Worm (Caenorhabditis elegans) whole organism, L2 larva: Measurements from ENCODE around the gene ppm-1.H.

Experiments
- C34F6.9 ChIP-seq: fragments of 150-350 bp; optimal IDR thresholded peaks from 2 replicates; lab custom pipeline; 2014; ENCODE audit warnings: missing biosample characterization, missing genetic modification characterization
- F13H6.1 ChIP-seq: sonication (generic microtip); optimal IDR thresholded peaks from 2 replicates; lab custom pipeline; 2016; ENCODE audit warnings: missing genetic modification characterization, missing compliant biosample characterization
- R02D3.7 ChIP-seq: fragments of 150-350 bp; optimal IDR thresholded peaks from 2 replicates; lab custom pipeline; 2014; ENCODE audit warnings: missing biosample characterization, missing genetic modification characterization
- Y55F3AM.14 ChIP-seq: fragments of 200-800 bp; sonication (Bioruptor generic); optimal IDR thresholded peaks from 2 replicates; lab custom pipeline; 2018; ENCODE audit warnings: mild to moderate bottlenecking, missing genetic modification characterization, missing compliant biosample characterization
- ZK546.5 ChIP-seq: sonication (generic microtip); optimal IDR thresholded peaks from 2 replicates; lab custom pipeline; 2017; ENCODE audit warnings: missing biosample characterization, missing genetic modification characterization
- alr-1 ChIP-seq: fragments of 150-350 bp; optimal IDR thresholded peaks from 2 replicates; lab custom pipeline; 2014; ENCODE audit warnings: missing biosample characterization, missing genetic modification characterization
- aly-2 ChIP-seq: fragments of 150-350 bp; optimal IDR thresholded peaks from 2 replicates; lab custom pipeline; 2014; ENCODE audit warnings: missing biosample characterization, missing genetic modification characterization
- ama-1 ChIP-seq: fragments of 150-350 bp; optimal IDR thresholded peaks from 2 replicates; lab custom pipeline; 2018; ENCODE audit warnings: inconsistent platforms
- blmp-1 ChIP-seq: sonication (generic microtip); optimal IDR thresholded peaks from 2 replicates; lab custom pipeline; 2017; ENCODE audit warnings: missing genetic modification characterization, mild to moderate bottlenecking, missing compliant biosample characterization, antibody characterized with exemption, moderate library complexity; ENCODE audit not compliant: insufficient read depth
- ceh-16 ChIP-seq: fragments of 150-350 bp; optimal IDR thresholded peaks from 2 replicates; lab custom pipeline; 2014; ENCODE audit warnings: missing biosample characterization, missing genetic modification characterization
- ceh-82 ChIP-seq: fragments of 150-350 bp; optimal IDR thresholded peaks from 2 replicates; lab custom pipeline; 2014; ENCODE audit warnings: missing biosample characterization, missing genetic modification characterization
- crh-2 ChIP-seq: sonication (generic microtip); optimal IDR thresholded peaks from 2 replicates; lab custom pipeline; 2017; ENCODE audit warnings: missing biosample characterization, missing genetic modification characterization
- dmd-4 ChIP-seq: sonication (generic microtip); optimal IDR thresholded peaks from 2 replicates; lab custom pipeline; 2017; ENCODE audit warnings: missing biosample characterization, missing genetic modification characterization
- egl-27 ChIP-seq: sonication (generic microtip); optimal IDR thresholded peaks from 3 replicates; lab custom pipeline; 2017; ENCODE audit warnings: missing biosample characterization, missing genetic modification reagents, missing genetic modification characterization
- elt-1 ChIP-seq: fragments of 150-350 bp; optimal IDR thresholded peaks from 2 replicates; lab custom pipeline; 2014; ENCODE audit warnings: missing biosample characterization, missing genetic modification characterization
- elt-3 ChIP-seq: sonication (generic microtip); optimal IDR thresholded peaks from 2 replicates; lab custom pipeline; 2017; ENCODE audit warnings: missing biosample characterization, missing genetic modification characterization
- fos-1 ChIP-seq: fragments of 150-350 bp; optimal IDR thresholded peaks from 2 replicates; lab custom pipeline; 2014; ENCODE audit warnings: missing biosample characterization, missing genetic modification characterization
- gmeb-1 ChIP-seq: fragments of 150-350 bp; optimal IDR thresholded peaks from 2 replicates; lab custom pipeline; 2014; ENCODE audit warnings: missing biosample characterization, missing genetic modification characterization
- lin-11 ChIP-seq: fragments of 150-350 bp; sonication (generic microtip); optimal IDR thresholded peaks from 2 replicates; lab custom pipeline; 2014; ENCODE audit warnings: missing biosample characterization, missing genetic modification characterization, inconsistent platforms, mixed read lengths
- lin-13 ChIP-seq: fragments of 150-350 bp; optimal IDR thresholded peaks from 2 replicates; lab custom pipeline; 2014; ENCODE audit warnings: missing biosample characterization, missing genetic modification reagents, missing genetic modification characterization
- lin-39 ChIP-seq: fragments of 150-350 bp; optimal IDR thresholded peaks from 2 replicates; lab custom pipeline; 2014; ENCODE audit warnings: missing biosample characterization, missing genetic modification reagents, missing genetic modification characterization
- lsy-2 ChIP-seq, 2 experiments: fragments of 150-350 bp in 1 of 2; sonication (generic microtip) in 1 of 2; optimal IDR thresholded peaks; 2 replicates each; lab custom pipeline; 2014 to 2017; ENCODE audit warnings: missing biosample characterization in 2 of 2, missing genetic modification characterization in 2 of 2
- mab-5 ChIP-seq: fragments of 150-350 bp; optimal IDR thresholded peaks from 2 replicates; lab custom pipeline; 2014; ENCODE audit warnings: missing biosample characterization, missing genetic modification characterization
- mbf-1 ChIP-seq: sonication (generic microtip); optimal IDR thresholded peaks from 2 replicates; lab custom pipeline; 2017; ENCODE audit warnings: missing biosample characterization, missing genetic modification characterization
- mdl-1 ChIP-seq, 2 experiments: fragments of 150-350 bp in 1 of 2; sonication (generic microtip) in 1 of 2; optimal IDR thresholded peaks; 2 replicates each; lab custom pipeline; 2017; ENCODE audit warnings: missing biosample characterization in 2 of 2, missing genetic modification characterization in 2 of 2
- nhr-10 ChIP-seq: sonication (generic microtip); optimal IDR thresholded peaks from 2 replicates; lab custom pipeline; 2017; ENCODE audit warnings: missing biosample characterization, missing genetic modification characterization
- nhr-11 ChIP-seq: fragments of 150-350 bp; optimal IDR thresholded peaks from 2 replicates; lab custom pipeline; 2014; ENCODE audit warnings: missing biosample characterization, missing genetic modification characterization
- nhr-12 ChIP-seq: fragments of 150-350 bp; optimal IDR thresholded peaks from 2 replicates; lab custom pipeline; 2014; ENCODE audit warnings: missing biosample characterization, missing genetic modification characterization
- nhr-129 ChIP-seq: fragments of 150-350 bp; optimal IDR thresholded peaks from 2 replicates; lab custom pipeline; 2014; ENCODE audit warnings: missing biosample characterization, missing genetic modification characterization
- nhr-21 ChIP-seq: fragments of 150-350 bp; optimal IDR thresholded peaks from 2 replicates; lab custom pipeline; 2014; ENCODE audit warnings: missing biosample characterization, missing genetic modification characterization
- nhr-23 ChIP-seq: fragments of 150-350 bp; optimal IDR thresholded peaks from 2 replicates; lab custom pipeline; 2014; ENCODE audit warnings: missing biosample characterization, missing genetic modification reagents, missing genetic modification characterization
- nhr-237 ChIP-seq: fragments of 150-350 bp; optimal IDR thresholded peaks from 2 replicates; lab custom pipeline; 2014; ENCODE audit warnings: missing biosample characterization, missing genetic modification characterization
- nhr-25 ChIP-seq: fragments of 150-350 bp; sonication (generic microtip); optimal IDR thresholded peaks from 3 replicates; lab custom pipeline; 2014; ENCODE audit warnings: missing biosample characterization, missing genetic modification characterization
- nhr-6 ChIP-seq: fragments of 150-350 bp; optimal IDR thresholded peaks from 2 replicates; lab custom pipeline; 2014; ENCODE audit warnings: missing biosample characterization, missing genetic modification characterization
- nhr-77 ChIP-seq: fragments of 150-350 bp; optimal IDR thresholded peaks from 2 replicates; lab custom pipeline; 2014; ENCODE audit warnings: missing biosample characterization, missing genetic modification characterization
- peb-1 ChIP-seq: fragments of 150-350 bp; optimal IDR thresholded peaks from 2 replicates; lab custom pipeline; 2014; ENCODE audit warnings: missing biosample characterization, missing genetic modification characterization
- sem-4 ChIP-seq: fragments of 150-350 bp; optimal IDR thresholded peaks from 2 replicates; lab custom pipeline; 2014; ENCODE audit warnings: missing biosample characterization, missing genetic modification reagents, missing genetic modification characterization
- skn-1 ChIP-seq: sonication (generic microtip); optimal IDR thresholded peaks from 2 replicates; lab custom pipeline; 2017; ENCODE audit warnings: missing biosample characterization, missing genetic modification characterization
- sma-3 ChIP-seq: sonication (generic microtip); optimal IDR thresholded peaks from 2 replicates; lab custom pipeline; 2016; ENCODE audit warnings: missing genetic modification reagents, missing genetic modification characterization, missing compliant biosample characterization
- sma-9 ChIP-seq, 2 experiments: fragments of 150-350 bp in 1 of 2; sonication (generic microtip) in 1 of 2; optimal IDR thresholded peaks; 2 replicates each; lab custom pipeline; 2014 to 2016; ENCODE audit warnings: missing genetic modification characterization in 2 of 2, mild to moderate bottlenecking in 1 of 2, missing biosample characterization in 1 of 2, missing compliant biosample characterization in 1 of 2, missing genetic modification reagents in 1 of 2, moderate library complexity in 1 of 2
- snpc-4 ChIP-seq: fragments of 150-350 bp; optimal IDR thresholded peaks from 2 replicates; lab custom pipeline; 2014; ENCODE audit warnings: missing biosample characterization, missing genetic modification characterization
- unc-39 ChIP-seq: fragments of 150-350 bp; optimal IDR thresholded peaks from 2 replicates; lab custom pipeline; 2014; ENCODE audit warnings: missing biosample characterization, missing genetic modification characterization
- unc-55 ChIP-seq: fragments of 150-350 bp; sonication (generic microtip); optimal IDR thresholded peaks from 3 replicates; lab custom pipeline; 2014; ENCODE audit warnings: missing biosample characterization, missing genetic modification reagents, missing genetic modification characterization
- unc-62 ChIP-seq: fragments of 150-350 bp; optimal IDR thresholded peaks from 2 replicates; lab custom pipeline; 2014; ENCODE audit warnings: missing biosample characterization, missing genetic modification reagents, missing genetic modification characterization
- zag-1 ChIP-seq: fragments of 150-350 bp; optimal IDR thresholded peaks from 2 replicates; lab custom pipeline; 2014; ENCODE audit warnings: missing biosample characterization, missing genetic modification characterization
- ztf-1 ChIP-seq: fragments of 200-800 bp; sonication (Bioruptor generic); conservative IDR thresholded peaks from 2 replicates; pipeline ENCODE4 v1.3.6; 2022; ENCODE audit warnings: missing genetic modification characterization, missing compliant biosample characterization
- ztf-11 ChIP-seq: sonication (generic microtip); optimal IDR thresholded peaks from 2 replicates; lab custom pipeline; 2017; ENCODE audit warnings: missing biosample characterization, missing genetic modification characterization
- ztf-4 ChIP-seq: fragments of 150-350 bp; optimal IDR thresholded peaks from 2 replicates; lab custom pipeline; 2014; ENCODE audit warnings: missing biosample characterization, missing genetic modification characterization

ppm-1.H gene

DNA sequence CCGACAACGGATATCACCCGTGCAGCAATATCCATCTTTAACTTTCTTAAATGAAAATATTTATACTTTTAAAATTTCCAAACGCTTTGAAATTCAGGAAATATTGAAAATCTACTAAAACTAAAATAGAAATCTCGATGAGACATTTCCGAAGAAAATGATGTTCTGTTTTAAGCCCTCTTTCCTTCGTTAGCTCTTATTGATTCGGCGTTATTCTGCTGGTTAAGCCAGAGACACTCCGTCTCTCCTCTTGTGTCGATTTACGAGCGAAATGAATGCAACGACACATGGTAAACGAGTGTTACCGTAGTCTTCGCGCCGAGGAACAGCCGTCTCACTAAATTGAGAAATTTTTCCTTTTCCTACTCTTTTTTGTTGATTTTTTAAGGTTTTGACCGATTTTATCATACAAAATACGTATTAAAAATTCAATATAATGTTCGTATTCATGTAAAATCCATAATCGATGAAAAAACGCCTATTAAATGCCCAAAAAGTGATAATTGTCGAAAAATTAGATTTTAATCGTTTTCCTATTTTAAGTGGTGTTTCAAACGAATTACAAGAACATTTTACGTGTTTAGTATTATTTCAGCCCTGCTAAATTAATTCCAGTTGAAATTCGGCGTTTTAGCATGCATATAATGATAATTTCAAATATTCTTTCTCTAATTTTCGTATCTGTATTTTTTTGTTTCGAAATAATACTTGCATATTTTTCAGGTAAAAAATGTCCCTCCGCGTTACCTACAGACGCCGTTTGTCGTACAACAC is at the start of gene ppm-1.H, which contains the start of gene rpl-34:
Gene ppm-1.H, minus strand, starts transcription at position 51 of the 774 bp plus-strand sequence.
Gene rpl-34, plus strand, starts transcription at position 724 of the 774 bp plus-strand sequence.
- TF ChIP-seq sem-4 (peak; percentile 18), nhr-10 (tag; lab: Kevin White, UChicago) (no peak), skn-1 (no peak), ama-1 (no peak), fos-1 (peak; percentile 43), unc-39 (tag; lab: Kevin White, UChicago) (no peak), dmd-4 (tag; lab: Kevin White, UChicago) (no peak), nhr-6 (no peak), gmeb-1 (tag; lab: Kevin White, UChicago) (peak; percentile 42), ztf-11 (tag; lab: Kevin White, UChicago) (no peak), blmp-1 (no peak), nhr-237 (tag; lab: Kevin White, UChicago) (no peak), lin-39 (tag; lab: Kevin White, UChicago) (no peak), unc-62 (GFP tag; lab: Kevin White, UChicago) (no peak), aly-2 (tag; lab: Kevin White, UChicago) (no peak), F13H6.1 (tag; lab: Kevin White, UChicago) (peak; percentile 23), ceh-82 (tag; lab: Kevin White, UChicago) (no peak), R02D3.7 (tag; lab: Kevin White, UChicago) (peak; percentile 45), peb-1 (tag; lab: Kevin White, UChicago) (no peak), nhr-21 (peak; percentile 22), elt-3 (tag; lab: Kevin White, UChicago) (no peak), alr-1 (no peak), C34F6.9 (peak; percentile 74), crh-2 (tag; lab: Kevin White, UChicago) (peak; percentile 74), ztf-4 (tag; lab: Kevin White, UChicago) (peak; percentile 17), nhr-129 (peak; percentile 98), zag-1 (tag; lab: Kevin White, UChicago) (peak; percentile 4), ZK546.5 (tag; lab: Kevin White, UChicago) (no peak), mab-5 (tag; lab: Kevin White, UChicago) (no peak), nhr-23 (no peak), ceh-16 (tag; lab: Kevin White, UChicago) (no peak), snpc-4 (tag; lab: Kevin White, UChicago) (peak; percentile 40), nhr-25 (tag; lab: Kevin White, UChicago) (no peak), lsy-2 (tag; optimal IDR thresholded peaks at IDR 0.05; lab: Kevin White, UChicago) (peak; percentile 89 to 98), Y55F3AM.14 (GFP tag; lab: Kevin White, UChicago) (no peak), ztf-1 (GFP tag; lab: Robert Waterston, UW) (no peak), egl-27 (tag; lab: Kevin White, UChicago) (peak; percentile 10), sma-3 (GFP tag; lab: Kevin White, UChicago) (no peak), lin-13 (peak; percentile 71), lin-11 (tag; lab: Kevin White, UChicago) (peak; percentile 59), mdl-1 (tag; optimal IDR thresholded peaks at IDR 0.05; lab: Kevin White, UChicago) (no peak), sma-9 (GFP tag; optimal IDR thresholded peaks at IDR 0.05; lab: Kevin White, UChicago) (peak; percentile 51), sma-9 (tag; optimal IDR thresholded peaks at IDR 0.05; lab: Kevin White, UChicago) (no peak), nhr-12 (tag; lab: Kevin White, UChicago) (no peak), nhr-77 (tag; lab: Kevin White, UChicago) (no peak), nhr-11 (tag; lab: Kevin White, UChicago) (no peak), mbf-1 (tag; lab: Kevin White, UChicago) (no peak), unc-55 (peak; percentile 95), elt-1 (no peak)
